Fruit fly (Drosophila melanogaster) S2 (cell line): ENCODE data around the gene Nup358.

Source experiments
- CG8478 ChIP-seq: fragments of >200 bp; optimal IDR thresholded peaks from 2 replicates; lab custom pipeline; 2018
- CTCF ChIP-seq, 2 experiments: fragments of >200 bp; optimal IDR thresholded peaks; 2 replicates each; lab custom pipeline; 2018

DNA sequence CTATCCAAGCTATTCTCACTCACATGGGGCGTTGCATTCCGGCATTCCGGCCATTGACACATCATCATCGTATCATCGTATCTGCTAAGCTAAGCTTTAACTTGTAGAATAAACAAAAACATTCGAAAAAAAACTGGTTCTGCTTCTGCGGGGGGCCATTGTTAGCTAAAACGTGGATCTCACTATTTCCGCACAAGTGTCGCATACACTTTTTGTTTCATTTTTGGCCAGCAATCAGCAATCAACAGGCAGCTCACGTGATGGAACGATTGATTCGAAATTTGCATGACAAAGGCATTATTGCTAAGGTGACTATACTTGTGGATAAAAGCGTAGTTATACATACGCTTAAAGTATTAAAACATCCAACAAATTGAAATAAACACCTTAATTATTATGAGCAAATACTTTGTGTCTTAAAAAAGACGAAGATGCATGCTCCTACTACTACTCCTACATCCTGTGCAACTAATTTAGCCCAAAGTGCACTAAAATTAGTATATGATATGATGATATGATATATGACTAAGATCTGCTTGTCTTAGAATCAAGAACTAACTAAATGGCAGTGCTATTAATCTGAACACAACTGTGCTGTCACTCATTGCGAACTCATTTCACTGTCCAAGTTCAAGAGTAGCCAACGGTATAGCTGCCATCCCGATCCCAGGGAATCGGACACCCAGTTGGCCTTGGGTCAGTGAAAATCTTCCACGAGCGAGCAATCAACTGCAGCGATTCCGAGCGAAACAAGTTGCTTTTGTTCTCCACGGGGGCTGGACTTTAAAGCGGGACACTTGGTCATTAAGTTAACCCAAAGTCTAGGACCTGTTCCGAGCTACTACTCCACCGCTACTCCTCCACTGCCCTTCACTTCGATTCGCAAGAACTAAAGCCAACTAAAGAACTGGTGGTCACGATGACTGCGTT lies 10.1 kb upstream of the Nup358 start:
- TF ChIP-seq CG8478 (lab: Kevin White, UChicago), result no peak
- TF ChIP-seq CTCF (optimal IDR thresholded peaks at IDR 0.05; lab: Kevin White, UChicago), result no peak
